1 fruit fly cellular context compared by ENCODE assay signal in the genomic region with DNA sequence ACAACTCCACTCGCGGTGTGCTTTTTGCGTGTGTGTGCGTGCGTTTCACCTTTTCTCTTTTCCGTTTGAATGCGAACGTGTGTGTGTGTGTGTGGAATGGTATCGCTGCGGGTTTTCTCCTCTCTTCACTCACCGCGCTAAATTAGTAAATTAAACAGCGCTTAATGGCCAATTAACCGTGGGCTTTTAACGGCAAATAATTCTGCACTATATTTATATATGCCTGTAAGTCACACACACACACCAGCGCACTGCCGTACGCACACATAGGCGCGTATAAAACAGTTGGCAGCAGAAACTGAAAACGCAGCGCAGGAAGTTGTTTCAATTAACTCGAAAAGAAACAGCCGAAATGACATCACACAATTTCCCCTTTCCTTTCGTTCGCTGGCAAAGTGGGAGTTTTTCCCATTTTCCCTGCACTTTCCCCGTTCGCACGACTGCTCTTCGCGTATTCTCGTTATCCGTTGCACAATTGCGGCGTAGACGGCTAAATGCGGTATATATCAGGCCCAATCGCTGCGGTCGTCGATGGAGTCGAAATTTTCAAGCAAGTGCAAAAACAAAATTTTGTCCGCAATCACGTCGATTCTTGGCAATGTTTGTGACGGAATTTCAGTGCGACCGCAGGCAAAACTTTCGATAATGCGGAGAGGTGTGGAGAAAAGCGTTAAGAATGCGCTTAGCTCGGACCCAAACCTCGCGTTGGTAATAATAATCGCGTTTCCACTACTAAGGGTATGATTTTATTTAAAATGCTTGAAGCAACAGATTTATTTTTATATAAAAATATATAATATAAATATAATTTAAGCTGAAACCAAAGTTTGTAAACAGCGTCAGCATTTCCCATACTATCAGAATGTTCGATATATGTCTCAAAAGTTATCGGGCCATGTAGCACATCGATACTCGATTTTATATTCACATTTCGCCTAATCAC.
TF ChIP-seq lines count a peak whose summit lies in the region.

A gene (minus strand): TSS at position 634 of the 943 bp plus-strand sequence.

TF ChIP-seq in whole organism, embryonic, 481 proteins besides CTCF, POLR2A, EP300 and RAD21 (continued from another document):
- TF ChIP-seq CG10267 (tag; optimal IDR thresholded peaks at IDR 0.05; lab: Kevin White, UChicago) (peak; percentile 69), Bgb (GFP tag; IDR thresholded peaks at IDR 0.05; lab: Robert Waterston, UW; ENCODE audit: partially characterized antibody) (peak; percentile 56), zen2 (GFP tag; IDR thresholded peaks at IDR 0.05; lab: Robert Waterston, UW; ENCODE audit: partially characterized antibody) (peak; percentile 50; the same call in 1 of the 3 replicates), CG10209 (GFP tag; optimal IDR thresholded peaks at IDR 0.05; lab: Kevin White, UChicago) (no peak), tna (GFP tag; IDR thresholded peaks at IDR 0.05; lab: Robert Waterston, UW; ENCODE audit: partially characterized antibody) (no peak; the same call in 1 of the 2 replicates), CG30020 (tag; optimal IDR thresholded peaks at IDR 0.05; lab: Kevin White, UChicago) (peak; percentile 67), nmo (GFP tag; optimal IDR thresholded peaks at IDR 0.05; lab: Kevin White, UChicago) (peak; percentile 89), CG9876 (GFP tag; optimal IDR thresholded peaks at IDR 0.05; lab: Kevin White, UChicago) (no peak), yki (optimal IDR thresholded peaks at IDR 0.05; lab: Kevin White, UChicago) (no peak), H15 (GFP tag; IDR thresholded peaks at IDR 0.05; lab: Robert Waterston, UW) (no peak), onecut (GFP tag; IDR thresholded peaks at IDR 0.05; lab: Robert Waterston, UW) (0 out of 2 replicates have a peak, but pooled peaks have one; percentile 4), CG12391 (tag; optimal IDR thresholded peaks at IDR 0.05; lab: Kevin White, UChicago) (peak; percentile 53), CG10366 (GFP tag; IDR thresholded peaks at IDR 0.05; lab: Robert Waterston, UW) (0 out of 2 replicates have a peak, but pooled peaks have one; percentile 8), HmgZ (tag; optimal IDR thresholded peaks at IDR 0.05; lab: Kevin White, UChicago) (peak; percentile 73), HHEX (GFP tag; optimal IDR thresholded peaks at IDR 0.05; lab: Kevin White, UChicago) (peak; percentile 6), CG6654 (GFP tag; optimal IDR thresholded peaks at IDR 0.05; lab: Kevin White, UChicago) (peak; percentile 14), CG4617 (GFP tag; optimal IDR thresholded peaks at IDR 0.05; lab: Kevin White, UChicago; ENCODE audit: borderline replicate concordance) (peak; percentile 38), Nf-YB (GFP tag; optimal IDR thresholded peaks at IDR 0.05; lab: Kevin White, UChicago) (no peak), sna (GFP tag; IDR thresholded peaks at IDR 0.05; lab: Robert Waterston, UW; ENCODE audit: partially characterized antibody) (peak; percentile 72; the same call in 1 of the 2 replicates), CG16779 (GFP tag; IDR thresholded peaks at IDR 0.05; lab: Robert Waterston, UW) (no peak), Rx (GFP tag; IDR thresholded peaks at IDR 0.05; lab: Robert Waterston, UW) (no peak), CG9437 (GFP tag; optimal IDR thresholded peaks at IDR 0.05; lab: Kevin White, UChicago) (no peak), Sin3A (optimal IDR thresholded peaks at IDR 0.05; lab: Kevin White, UChicago) (peak; percentile 9), Doc3 (GFP tag; IDR thresholded peaks at IDR 0.05; lab: Robert Waterston, UW; ENCODE audit: partially characterized antibody) (peak; percentile 60; the same call in 2 of the 3 replicates), CG2712 (tag; optimal IDR thresholded peaks at IDR 0.05; lab: Kevin White, UChicago) (peak; percentile 60), CG12659 (GFP tag; optimal IDR thresholded peaks at IDR 0.05; lab: Kevin White, UChicago) (peak; percentile 80), phol (tag; optimal IDR thresholded peaks at IDR 0.05; lab: Kevin White, UChicago) (peak; percentile 58), bowl (GFP tag; IDR thresholded peaks at IDR 0.05; lab: Robert Waterston, UW) (no peak), BEAF-32 (GFP tag; optimal IDR thresholded peaks at IDR 0.05; lab: Kevin White, UChicago) (peak; percentile 72), unc-4 (GFP tag; IDR thresholded peaks at IDR 0.05; lab: Robert Waterston, UW; ENCODE audit: partially characterized antibody) (peak; percentile 78), hkb (optimal IDR thresholded peaks at IDR 0.05; lab: Kevin White, UChicago) (no peak), hkb (GFP tag; IDR thresholded peaks at IDR 0.05; lab: Robert Waterston, UW) (peak; percentile 39), D (optimal IDR thresholded peaks at IDR 0.05; lab: Kevin White, UChicago) (peak; percentile 46), D (GFP tag; optimal IDR thresholded peaks at IDR 0.05; lab: Kevin White, UChicago) (no peak), CG8478 (optimal IDR thresholded peaks at IDR 0.05; lab: Kevin White, UChicago) (no peak), kah (GFP tag; optimal IDR thresholded peaks at IDR 0.05; lab: Kevin White, UChicago) (no peak), CG34422 (GFP tag; IDR thresholded peaks at IDR 0.05; lab: Robert Waterston, UW) (peak; percentile 59; the same call in 1 of the 3 replicates), Nf-YC (tag; optimal IDR thresholded peaks at IDR 0.05; lab: Kevin White, UChicago) (peak; percentile 53), CG2678 (tag; optimal IDR thresholded peaks at IDR 0.05; lab: Kevin White, UChicago) (peak; percentile 29), CrebB (tag; optimal IDR thresholded peaks at IDR 0.05; lab: Kevin White, UChicago) (peak; percentile 32), slou (GFP tag; optimal IDR thresholded peaks at IDR 0.05; lab: Kevin White, UChicago) (no peak), CG33213 (GFP tag; optimal IDR thresholded peaks at IDR 0.05; lab: Kevin White, UChicago) (no peak), Optix (GFP tag; IDR thresholded peaks at IDR 0.05; lab: Robert Waterston, UW) (no peak), trem (tag; optimal IDR thresholded peaks at IDR 0.05; lab: Kevin White, UChicago) (peak; percentile 83), CG17912 (GFP tag; optimal IDR thresholded peaks at IDR 0.05; lab: Kevin White, UChicago) (peak; percentile 8), ssp (GFP tag; IDR thresholded peaks at IDR 0.05; lab: Robert Waterston, UW) (peak; percentile 71), lab (GFP tag; optimal IDR thresholded peaks at IDR 0.05; lab: Kevin White, UChicago) (peak; percentile 31), Trl (optimal IDR thresholded peaks at IDR 0.05; lab: Kevin White, UChicago) (peak in 1 of 2 experiments; percentile 17), Trl (GFP tag; optimal IDR thresholded peaks at IDR 0.05; lab: Kevin White, UChicago) (no peak), CG2875 (GFP tag; optimal IDR thresholded peaks at IDR 0.05; lab: Kevin White, UChicago) (no peak)
TF ChIP-seq in whole organism, embryonic: peak in this region for 142.
